Worm (Caenorhabditis elegans) whole organism, early embryonic: Measurements from ENCODE around the gene spe-41.
"Not testable (repeated sequence)": the region's sequence is repeated elsewhere in the genome, so short reads cannot be mapped to it uniquely, and the experiment has no call there.

Experiments
- B0310.2 ChIP-seq: sonication (generic microtip); optimal IDR thresholded peaks from 2 replicates; lab custom pipeline; 2016; ENCODE audit warnings: mild to moderate bottlenecking, missing genetic modification characterization, missing compliant biosample characterization
- F13C5.2 ChIP-seq: sonication (generic microtip); optimal IDR thresholded peaks from 2 replicates; lab custom pipeline; 2017; ENCODE audit warnings: mild to moderate bottlenecking, missing genetic modification characterization, inconsistent platforms, missing compliant biosample characterization
- aly-1 ChIP-seq: sonication (generic microtip); optimal IDR thresholded peaks from 2 replicates; lab custom pipeline; 2016; ENCODE audit warnings: missing genetic modification characterization, missing compliant biosample characterization
- ama-1 ChIP-seq: fragments of 150-350 bp; optimal IDR thresholded peaks from 2 replicates; lab custom pipeline; 2014
- ceh-13 ChIP-seq: fragments of 200-800 bp; sonication (Bioruptor generic); optimal IDR thresholded peaks from 2 replicates; lab custom pipeline; 2018; ENCODE audit warnings: mild to moderate bottlenecking, missing genetic modification characterization, missing compliant biosample characterization
- ceh-36 ChIP-seq: sonication (generic microtip); optimal IDR thresholded peaks from 2 replicates; lab custom pipeline; 2016; ENCODE audit warnings: missing genetic modification characterization, inconsistent platforms, missing compliant biosample characterization
- ets-7 ChIP-seq: sonication (generic microtip); optimal IDR thresholded peaks from 2 replicates; lab custom pipeline; 2016; ENCODE audit warnings: missing genotype, missing genetic modification characterization, missing compliant biosample characterization
- flt-1 ChIP-seq: fragments of 200-800 bp; sonication (Bioruptor generic); IDR thresholded peaks from 2 replicates; pipeline ENCODE4 v1.3.6; 2022; ENCODE audit warnings: missing genetic modification characterization, missing compliant biosample characterization
- hmbx-1 ChIP-seq: sonication (generic microtip); optimal IDR thresholded peaks from 2 replicates; lab custom pipeline; 2016; ENCODE audit warnings: mild to moderate bottlenecking, missing genetic modification characterization, missing compliant biosample characterization
- hmg-4 ChIP-seq: fragments of 200-800 bp; sonication (Bioruptor generic); optimal IDR thresholded peaks from 2 replicates; lab custom pipeline; 2018; ENCODE audit warnings: mild to moderate bottlenecking, missing genetic modification characterization, missing compliant biosample characterization
- hnd-1 ChIP-seq: sonication (generic microtip); optimal IDR thresholded peaks from 2 replicates; lab custom pipeline; 2016; ENCODE audit warnings: missing genetic modification characterization, missing compliant biosample characterization
- pes-1 ChIP-seq: fragments of 200-800 bp; sonication (Bioruptor generic); IDR thresholded peaks from 2 replicates; pipeline ENCODE4 v1.3.6; 2022; ENCODE audit warnings: missing genetic modification reagents, missing genetic modification characterization, missing compliant biosample characterization
- scrt-1 ChIP-seq: fragments of 200-800 bp; sonication (Bioruptor generic); IDR thresholded peaks from 2 replicates; pipeline ENCODE4 v1.3.6; 2022; ENCODE audit warnings: missing genetic modification characterization, missing compliant biosample characterization
- sea-1 ChIP-seq: fragments of 200-800 bp; sonication (Bioruptor generic); conservative IDR thresholded peaks from 2 replicates; pipeline ENCODE4 v1.3.6; 2022; ENCODE audit warnings: missing genetic modification characterization, missing compliant biosample characterization
- tbx-11 ChIP-seq: fragments of 200-800 bp; sonication (Bioruptor generic); IDR thresholded peaks from 2 replicates; pipeline ENCODE4 v1.3.6; 2022; ENCODE audit warnings: missing genetic modification characterization, missing compliant biosample characterization
- tbx-37 ChIP-seq: fragments of 200-800 bp; sonication (Bioruptor generic); conservative IDR thresholded peaks from 2 replicates; pipeline ENCODE4 v1.3.6; 2022; ENCODE audit warnings: missing genetic modification reagents, missing genetic modification characterization, missing compliant biosample characterization
- tra-4 ChIP-seq: sonication (generic microtip); optimal IDR thresholded peaks from 2 replicates; lab custom pipeline; 2017; ENCODE audit warnings: missing genetic modification characterization, missing compliant biosample characterization

Gene spe-41

ce11 chrIII:3456226-3456625 lies 12.2 kb upstream of the spe-41 start:
- TF ChIP-seq ama-1 (lab: Kevin White, UChicago) (no peak), flt-1 (GFP tag; lab: Robert Waterston, UW) (no peak), F13C5.2 (tag; lab: Kevin White, UChicago) (peak; percentile 76), hnd-1 (tag; lab: Kevin White, UChicago) (no peak), pes-1 (GFP tag; lab: Robert Waterston, UW) (peak; percentile 51; the same call in 1 of the 2 replicates), B0310.2 (no peak), tbx-11 (GFP tag; lab: Robert Waterston, UW) (no peak), sea-1 (GFP tag; lab: Robert Waterston, UW) (no peak), ets-7 (tag; lab: Kevin White, UChicago) (no peak), tra-4 (tag; lab: Kevin White, UChicago) (no peak), scrt-1 (GFP tag; lab: Robert Waterston, UW) (no peak), ceh-13 (GFP tag; lab: Kevin White, UChicago) (no peak), aly-1 (tag; lab: Kevin White, UChicago) (no peak), hmbx-1 (tag; lab: Kevin White, UChicago) (no peak), ceh-36 (tag; lab: Kevin White, UChicago) (no peak), tbx-37 (GFP tag; lab: Robert Waterston, UW) (no peak), hmg-4 (GFP tag; lab: Kevin White, UChicago) (peak; percentile 1)

- not testable (repeated sequence) for TF ChIP-seq hnd-1, tra-4, ceh-36 (tag; lab: Kevin White, UChicago)
These were observed 10.0 kb upstream of the spe-41 start, which contains the start of gene C34C12.1 for ce11 chrIII:3454045-3454444. TSS of gene C34C12.1 (plus strand) at chrIII:3454345.

- TF ChIP-seq B0310.2; hmbx-1 (tag; lab: Kevin White, UChicago); aly-1 (tag; lab: Kevin White, UChicago): not testable (repeated sequence)
These were observed 9.5 kb upstream of the spe-41 start, which contains the start of gene C34C12.2 for ce11 chrIII:3453486-3453885. TSS of gene C34C12.2 (plus strand) at chrIII:3453786.

ce11 chrIII:3452563-3453210 lies 8.7 kb upstream of the spe-41 start, which contains the start of the genes K01A11.3 and C34C12.12:
TSS of gene K01A11.3 (minus strand) at chrIII:3452613.
TSS of gene C34C12.12 (plus strand) at chrIII:3453194.
- no peak for TF ChIP-seq F13C5.2 (tag; lab: Kevin White, UChicago)
- no peak for TF ChIP-seq hnd-1 (tag; lab: Kevin White, UChicago)
- TF ChIP-seq tra-4 (tag; lab: Kevin White, UChicago) = no peak
- no peak for TF ChIP-seq hmbx-1 (tag; lab: Kevin White, UChicago)
- TF ChIP-seq ama-1 (lab: Kevin White, UChicago) = no peak
- TF ChIP-seq tbx-11 (GFP tag; lab: Robert Waterston, UW) = no peak
- no peak for TF ChIP-seq B0310.2
- no peak for TF ChIP-seq ceh-13 (GFP tag; lab: Kevin White, UChicago)

ce11 chrIII:3437139-3437538 lies 6.9 kb downstream of the spe-41 start:
- TF ChIP-seq hmg-4 (GFP tag; lab: Kevin White, UChicago) (no peak), flt-1 (GFP tag; lab: Robert Waterston, UW) (no peak), hmbx-1 (tag; lab: Kevin White, UChicago) (no peak), tbx-37 (GFP tag; lab: Robert Waterston, UW) (no peak), scrt-1 (GFP tag; lab: Robert Waterston, UW) (no peak), aly-1 (tag; lab: Kevin White, UChicago) (no peak)

- TF ChIP-seq B0310.2 (no peak), tra-4 (tag; lab: Kevin White, UChicago) (no peak), aly-1 (tag; lab: Kevin White, UChicago) (no peak), scrt-1 (GFP tag; lab: Robert Waterston, UW) (no peak), flt-1 (GFP tag; lab: Robert Waterston, UW) (no peak), hnd-1 (tag; lab: Kevin White, UChicago) (no peak), F13C5.2 (tag; lab: Kevin White, UChicago) (no peak)
These were observed 8.9 kb downstream of the spe-41 start for ce11 chrIII:3435152-3435551.

ce11 chrIII:3431385-3431784 lies 12.6 kb downstream of the spe-41 start, which contains the start of gene K01A11.1:
TSS of gene K01A11.1 (minus strand) at chrIII:3431485.
- TF ChIP-seq hmbx-1 (tag; lab: Kevin White, UChicago) = no peak
- TF ChIP-seq B0310.2 = no peak
- TF ChIP-seq tra-4 (tag; lab: Kevin White, UChicago) = no peak
- no peak for TF ChIP-seq ets-7 (tag; lab: Kevin White, UChicago)
- no peak for TF ChIP-seq ama-1 (lab: Kevin White, UChicago)
- TF ChIP-seq F13C5.2 (tag; lab: Kevin White, UChicago) = no peak

- TF ChIP-seq flt-1 (GFP tag; lab: Robert Waterston, UW) = no peak
- no peak for TF ChIP-seq sea-1 (GFP tag; lab: Robert Waterston, UW)
- TF ChIP-seq B0310.2 = no peak
- TF ChIP-seq aly-1 (tag; lab: Kevin White, UChicago) = no peak
- TF ChIP-seq tbx-11 (GFP tag; lab: Robert Waterston, UW) = no peak
- no peak for TF ChIP-seq ama-1 (lab: Kevin White, UChicago)
- TF ChIP-seq ceh-36 (tag; lab: Kevin White, UChicago) = no peak
- no peak for TF ChIP-seq pes-1 (GFP tag; lab: Robert Waterston, UW)
- no peak for TF ChIP-seq tra-4 (tag; lab: Kevin White, UChicago)
- TF ChIP-seq hnd-1 (tag; lab: Kevin White, UChicago) = no peak
- TF ChIP-seq hmbx-1 (tag; lab: Kevin White, UChicago) = no peak
- TF ChIP-seq tbx-37 (GFP tag; lab: Robert Waterston, UW) = no peak
- TF ChIP-seq ets-7 (tag; lab: Kevin White, UChicago) = no peak
- no peak for TF ChIP-seq ceh-13 (GFP tag; lab: Kevin White, UChicago)
- TF ChIP-seq scrt-1 (GFP tag; lab: Robert Waterston, UW) = no peak
- TF ChIP-seq F13C5.2 (tag; lab: Kevin White, UChicago) = no peak
- TF ChIP-seq hmg-4 (GFP tag; lab: Kevin White, UChicago) = no peak
These were observed 13.3 kb downstream of the spe-41 start for ce11 chrIII:3430667-3431066.
